Fruit fly (Drosophila melanogaster): ENCODE measurements around the gene Ogg1.
A peak's percentile ranks its signal among the peaks of the same experiment; 100 is the strongest.

The Ogg1 gene

DNA sequence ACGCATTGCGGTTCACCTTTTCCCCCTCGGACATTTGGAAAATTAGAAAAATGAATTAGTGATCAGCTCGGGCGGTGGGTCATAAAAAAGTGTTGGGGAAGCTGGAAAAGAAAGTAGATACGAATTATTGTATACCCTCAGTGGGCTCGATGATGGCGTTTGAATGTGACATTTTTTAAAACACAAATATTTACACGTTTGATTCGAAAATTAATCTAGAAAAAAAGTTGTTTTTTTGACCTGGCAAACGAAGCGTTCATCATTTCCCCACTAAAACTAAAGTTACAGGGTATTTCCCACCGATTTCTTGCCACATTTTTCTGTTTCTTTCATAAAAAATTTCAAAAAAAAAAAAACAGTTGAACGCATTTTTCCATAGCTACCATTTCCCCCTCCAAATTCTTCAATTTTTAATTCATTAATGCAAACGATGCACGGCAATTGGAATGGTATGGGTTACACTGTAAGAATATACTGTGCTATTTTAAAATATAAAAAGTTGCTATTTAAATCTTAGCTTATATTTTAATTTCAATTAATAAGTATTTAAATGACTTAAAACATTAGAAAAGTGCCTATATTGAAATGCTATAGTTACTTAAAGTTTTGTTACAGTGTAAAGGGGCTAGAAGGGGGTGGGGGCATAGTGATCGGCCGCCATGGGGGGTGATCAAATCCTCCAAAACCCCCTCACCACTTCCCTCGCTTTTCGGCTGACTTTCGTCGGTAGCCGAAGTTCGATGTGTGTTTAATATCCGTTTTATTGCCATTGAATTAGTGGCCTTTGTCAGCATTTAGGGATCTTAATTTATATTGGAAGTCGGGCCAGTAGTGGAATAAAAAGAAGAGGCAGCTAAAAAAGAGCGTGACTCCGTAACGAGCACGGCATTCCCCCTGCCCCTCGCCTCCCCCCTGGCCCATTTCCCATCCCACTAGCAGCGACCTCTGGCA, 18.5 kb upstream of the Ogg1 start (continued):
- TF ChIP-seq CG17186 (GFP tag; optimal IDR thresholded peaks at IDR 0.05) (no peak), chif (GFP tag; optimal IDR thresholded peaks at IDR 0.05) (peak in 1 of 2 experiments; percentile 58), CG1832 (GFP tag; optimal IDR thresholded peaks at IDR 0.05) (no peak), Dref (GFP tag; IDR thresholded peaks at IDR 0.05) (no peak), hth (optimal IDR thresholded peaks at IDR 0.05) (no peak), slp2 (GFP tag; optimal IDR thresholded peaks at IDR 0.05) (no peak), Fer3 (tag; optimal IDR thresholded peaks at IDR 0.05) (no peak), CG17802 (tag; optimal IDR thresholded peaks at IDR 0.05) (no peak), CG32767 (GFP tag; IDR thresholded peaks at IDR 0.05) (peak; percentile 43; the same call in 1 of the 2 replicates), Oaz (GFP tag; IDR thresholded peaks at IDR 0.05) (no peak), CG4424 (GFP tag; optimal IDR thresholded peaks at IDR 0.05) (peak; percentile 33), CG10321 (GFP tag; IDR thresholded peaks at IDR 0.05) (no peak), CG32772 (GFP tag; IDR thresholded peaks at IDR 0.05) (peak; percentile 55), sens (GFP tag) (peak; percentile 87), BEAF-32 (GFP tag; optimal IDR thresholded peaks at IDR 0.05) (no peak), ro (GFP tag; IDR thresholded peaks at IDR 0.05) (peak; percentile 21; the same call in 1 of the 2 replicates), CG18476 (GFP tag; optimal IDR thresholded peaks at IDR 0.05) (no peak), CG34224 (GFP tag; IDR thresholded peaks at IDR 0.05; ENCODE audit: partially characterized antibody) (no peak), NC2β (GFP tag; optimal IDR thresholded peaks at IDR 0.05) (no peak), dati (GFP tag; IDR thresholded peaks at IDR 0.05) (no peak), Sin3A (optimal IDR thresholded peaks at IDR 0.05) (no peak), CG1233 (GFP tag; optimal IDR thresholded peaks at IDR 0.05) (no peak), bab2 (GFP tag; optimal IDR thresholded peaks at IDR 0.05) (peak; percentile 59), zfh2 (GFP tag; optimal IDR thresholded peaks at IDR 0.05) (no peak), jumu (GFP tag; optimal IDR thresholded peaks at IDR 0.05) (peak; percentile 5), CG33213 (GFP tag; optimal IDR thresholded peaks at IDR 0.05) (no peak), CG6813 (GFP tag; optimal IDR thresholded peaks at IDR 0.05) (no peak), CG3847 (GFP tag; IDR thresholded peaks at IDR 0.05) (no peak), Hmx (GFP tag; optimal IDR thresholded peaks at IDR 0.05) (no peak), Neu2 (GFP tag; optimal IDR thresholded peaks at IDR 0.05; ENCODE audit: borderline replicate concordance) (no peak), Rx (GFP tag; IDR thresholded peaks at IDR 0.05) (peak; percentile 59), gce (GFP tag; IDR thresholded peaks at IDR 0.05) (peak; percentile 48; the same call in 1 of the 3 replicates), CG14710 (tag; optimal IDR thresholded peaks at IDR 0.05) (peak; percentile 65), CG7556 (GFP tag; optimal IDR thresholded peaks at IDR 0.05) (peak; percentile 18), lov (optimal IDR thresholded peaks at IDR 0.05) (no peak), lov (GFP tag; IDR thresholded peaks at IDR 0.05) (peak; percentile 86), CG16779 (GFP tag; IDR thresholded peaks at IDR 0.05) (no peak), Atf6 (GFP tag; IDR thresholded peaks at IDR 0.05) (no peak), sr (GFP tag; IDR thresholded peaks at IDR 0.05) (no peak), CG8944 (GFP tag; optimal IDR thresholded peaks at IDR 0.05) (peak; percentile 21), CG2889 (GFP tag; IDR thresholded peaks at IDR 0.05) (no peak), jing (GFP tag; optimal IDR thresholded peaks at IDR 0.05) (no peak), E2f2 (GFP tag; IDR thresholded peaks at IDR 0.05) (peak; percentile 27; the same call in 1 of the 2 replicates), otp (GFP tag; IDR thresholded peaks at IDR 0.05) (peak; percentile 85), Hr39 (optimal IDR thresholded peaks at IDR 0.05) (no peak), gem (tag; optimal IDR thresholded peaks at IDR 0.05) (peak; percentile 62), ham (GFP tag; IDR thresholded peaks at IDR 0.05) (no peak), BtbVII (GFP tag; optimal IDR thresholded peaks at IDR 0.05) (no peak), al (GFP tag; IDR thresholded peaks at IDR 0.05) (no peak), phol (tag; optimal IDR thresholded peaks at IDR 0.05) (peak; percentile 61), CG12299 (tag; optimal IDR thresholded peaks at IDR 0.05) (no peak)
